Fruit fly (Drosophila melanogaster) whole organism, embryonic: Measurements from ENCODE around the gene CG6345.

Experiments
- Ada2b ChIP-seq: fragments of 200-800 bp; sonication (Bioruptor generic); IDR thresholded peaks from 2 replicates; pipeline ENCODE4 v1.3.6; 2022; ENCODE audit warnings: missing biosample characterization, missing genetic modification characterization
- Adf1 ChIP-seq: fragments of 200-800 bp; sonication (Bioruptor generic); IDR thresholded peaks from 2 replicates; pipeline ENCODE4 v1.3.6; 2022; ENCODE audit warnings: missing biosample characterization, missing genetic modification characterization
- Asciz ChIP-seq: fragments of 200-800 bp; sonication (Bioruptor generic); optimal IDR thresholded peaks from 2 replicates; lab custom pipeline; 2017; ENCODE audit warnings: missing biosample characterization, mild to moderate bottlenecking, missing genetic modification characterization, missing genetic modification reagents
- CG11247 ChIP-seq: fragments of 200-800 bp; sonication (Bioruptor generic); IDR thresholded peaks from 2 replicates; pipeline ENCODE4 v1.3.6; 2022; ENCODE audit warnings: missing biosample characterization, missing genetic modification characterization
- CG12769 ChIP-seq: fragments of 200-800 bp; sonication (Bioruptor generic); optimal IDR thresholded peaks from 2 replicates; lab custom pipeline; 2019; ENCODE audit warnings: missing biosample characterization, mild to moderate bottlenecking, missing genetic modification characterization, moderate library complexity
- CG14860 ChIP-seq: fragments of 200-800 bp; sonication (Bioruptor generic); IDR thresholded peaks from 3 replicates; pipeline ENCODE4 v1.3.6; 2022; ENCODE audit warnings: missing biosample characterization, missing genetic modification characterization; ENCODE audit not compliant: partially characterized antibody
- CG15514 ChIP-seq: fragments of 200-800 bp; sonication (Bioruptor generic); optimal IDR thresholded peaks from 3 replicates; lab custom pipeline; 2017; ENCODE audit warnings: missing biosample characterization, missing genetic modification characterization, mild to moderate bottlenecking, moderate library complexity, missing genetic modification reagents
- CG15696 ChIP-seq: fragments of 200-800 bp; sonication (Bioruptor generic); optimal IDR thresholded peaks from 2 replicates; lab custom pipeline; 2019; ENCODE audit warnings: missing biosample characterization, mild to moderate bottlenecking, missing genetic modification characterization, moderate library complexity
- CG16813 ChIP-seq: fragments of 200-800 bp; sonication (Bioruptor generic); IDR thresholded peaks from 3 replicates; pipeline ENCODE4 v1.3.6; 2022; ENCODE audit warnings: missing biosample characterization, missing genetic modification characterization; ENCODE audit not compliant: partially characterized antibody
- CG16863 ChIP-seq: fragments of 200-800 bp; sonication (Bioruptor generic); optimal IDR thresholded peaks from 3 replicates; lab custom pipeline; 2016; ENCODE audit warnings: missing biosample characterization, missing genetic modification characterization
- CG6254 ChIP-seq: fragments of 200-800 bp; sonication (Bioruptor generic); optimal IDR thresholded peaks from 3 replicates; lab custom pipeline; 2017; ENCODE audit warnings: mild to moderate bottlenecking, missing biosample characterization, missing genetic modification reagents, missing genetic modification characterization
- CG6683 ChIP-seq: fragments of 200-800 bp; sonication (Bioruptor generic); optimal IDR thresholded peaks from 2 replicates; lab custom pipeline; 2017; ENCODE audit warnings: missing biosample characterization, mild to moderate bottlenecking, missing genetic modification characterization, missing genetic modification reagents
- CG7271 ChIP-seq: fragments of 200-800 bp; sonication (Bioruptor generic); optimal IDR thresholded peaks from 2 replicates; lab custom pipeline; 2018; ENCODE audit warnings: missing biosample characterization, mild to moderate bottlenecking, missing genetic modification characterization, moderate library complexity
- CTCF ChIP-seq: fragments of 200-800 bp; sonication (Bioruptor generic); optimal IDR thresholded peaks from 2 replicates; lab custom pipeline; 2017; ENCODE audit warnings: missing biosample characterization, mild to moderate bottlenecking, missing genetic modification characterization, moderate library complexity
- CoRest ChIP-seq: fragments of 200-800 bp; sonication (Bioruptor generic); optimal IDR thresholded peaks from 3 replicates; lab custom pipeline; 2018; ENCODE audit warnings: missing biosample characterization, mild to moderate bottlenecking, missing genetic modification characterization, moderate library complexity
- Dp ChIP-seq: fragments of 200-800 bp; sonication (Bioruptor generic); optimal IDR thresholded peaks from 2 replicates; lab custom pipeline; 2018; ENCODE audit warnings: missing biosample characterization, mild to moderate bottlenecking, missing genetic modification characterization, moderate library complexity
- Ets65A ChIP-seq: fragments of 200-800 bp; sonication (Bioruptor generic); peaks from one replicate; lab custom pipeline; 2016; ENCODE audit warnings: missing biosample characterization, missing genetic modification characterization
- Fer2 ChIP-seq: fragments of 200-800 bp; sonication (Bioruptor generic); optimal IDR thresholded peaks from 2 replicates; lab custom pipeline; 2018; ENCODE audit warnings: missing biosample characterization, mild to moderate bottlenecking, missing genetic modification characterization, moderate library complexity
- Hand ChIP-seq: fragments of 200-800 bp; sonication (Bioruptor generic); optimal IDR thresholded peaks from 2 replicates; lab custom pipeline; 2017; ENCODE audit warnings: mild to moderate bottlenecking, missing biosample characterization, missing genetic modification reagents, missing genetic modification characterization
- Hr78 ChIP-seq, 2 experiments: fragments of 200-800 bp in 1 of 2; fragments of >200 bp in 1 of 2; sonication (Bioruptor generic) in 1 of 2; optimal IDR thresholded peaks; 2 replicates each; lab custom pipeline; 2017 to 2019; ENCODE audit warnings: missing biosample characterization in 2 of 2, missing genetic modification characterization in 2 of 2, mild to moderate bottlenecking in 1 of 2, moderate library complexity in 1 of 2
- Hsf ChIP-seq: fragments of 200-800 bp; sonication (Bioruptor generic); optimal IDR thresholded peaks from 3 replicates; lab custom pipeline; 2016; ENCODE audit warnings: missing biosample characterization, missing genetic modification characterization
- Lpt ChIP-seq: fragments of >200 bp; optimal IDR thresholded peaks from 2 replicates; lab custom pipeline; 2018; ENCODE audit warnings: missing biosample characterization, missing genetic modification characterization
- NC2α ChIP-seq: fragments of 200-800 bp; sonication (Bioruptor generic); optimal IDR thresholded peaks from 2 replicates; lab custom pipeline; 2016; ENCODE audit warnings: missing biosample characterization, missing genetic modification characterization
- NFAT ChIP-seq: fragments of 200-800 bp; sonication (Bioruptor generic); IDR thresholded peaks from 2 replicates; pipeline ENCODE4 v1.3.6; 2022; ENCODE audit warnings: missing biosample characterization, missing genetic modification characterization
- Nf-YB ChIP-seq: fragments of 200-800 bp; sonication (Bioruptor generic); optimal IDR thresholded peaks from 3 replicates; lab custom pipeline; 2019; ENCODE audit warnings: missing biosample characterization, mild to moderate bottlenecking, missing genetic modification characterization, moderate library complexity
- Oli ChIP-seq: fragments of 200-800 bp; sonication (Bioruptor generic); optimal IDR thresholded peaks from 2 replicates; lab custom pipeline; 2018; ENCODE audit warnings: missing biosample characterization, mild to moderate bottlenecking, missing genetic modification characterization, moderate library complexity
- Optix ChIP-seq: fragments of 200-800 bp; sonication (Bioruptor generic); IDR thresholded peaks from 3 replicates; pipeline ENCODE4 v1.3.6; 2022; ENCODE audit warnings: missing biosample characterization, missing genetic modification characterization
- Tbp ChIP-seq: fragments of >200 bp; optimal IDR thresholded peaks from 2 replicates; lab custom pipeline; 2018; ENCODE audit warnings: missing biosample characterization, missing genetic modification characterization
- al ChIP-seq: fragments of 200-800 bp; sonication (Bioruptor generic); IDR thresholded peaks from 2 replicates; pipeline ENCODE4 v1.3.6; 2022; ENCODE audit warnings: missing biosample characterization, missing genetic modification characterization
- bigmax ChIP-seq: fragments of 200-800 bp; sonication (Bioruptor generic); optimal IDR thresholded peaks from 2 replicates; lab custom pipeline; 2018; ENCODE audit warnings: missing biosample characterization, mild to moderate bottlenecking, missing genetic modification characterization
- cg ChIP-seq: fragments of 200-800 bp; sonication (Bioruptor generic); optimal IDR thresholded peaks from 3 replicates; lab custom pipeline; 2019; ENCODE audit warnings: missing biosample characterization, mild to moderate bottlenecking, missing genetic modification characterization, moderate library complexity
- cwo ChIP-seq: fragments of 200-800 bp; sonication (Bioruptor generic); optimal IDR thresholded peaks from 3 replicates; lab custom pipeline; 2017; ENCODE audit warnings: missing biosample characterization, missing genetic modification characterization, mild to moderate bottlenecking, moderate library complexity, missing genetic modification reagents
- danr ChIP-seq: fragments of 200-800 bp; sonication (Bioruptor generic); IDR thresholded peaks from 2 replicates; pipeline ENCODE4 v1.3.6; 2022; ENCODE audit warnings: missing biosample characterization, missing genetic modification characterization
- dm ChIP-seq: fragments of 200-800 bp; sonication (Bioruptor generic); optimal IDR thresholded peaks from 3 replicates; lab custom pipeline; 2016; ENCODE audit warnings: missing biosample characterization, missing genetic modification characterization
- dmrt99B ChIP-seq: fragments of 200-800 bp; sonication (Bioruptor generic); optimal IDR thresholded peaks from 2 replicates; lab custom pipeline; 2018; ENCODE audit warnings: missing biosample characterization, mild to moderate bottlenecking, missing genetic modification characterization, moderate library complexity
- ems ChIP-seq: fragments of 200-800 bp; sonication (Bioruptor generic); optimal IDR thresholded peaks from 3 replicates; lab custom pipeline; 2016; ENCODE audit warnings: missing biosample characterization, missing genetic modification characterization
- esg ChIP-seq: fragments of 200-800 bp; sonication (Bioruptor generic); conservative IDR thresholded peaks from 2 replicates; pipeline ENCODE4 v1.3.6; 2022; ENCODE audit warnings: missing biosample characterization, missing genetic modification characterization
- ewg ChIP-seq: fragments of 200-800 bp; sonication (Bioruptor generic); optimal IDR thresholded peaks from 3 replicates; lab custom pipeline; 2017; ENCODE audit warnings: mild to moderate bottlenecking, missing biosample characterization, missing genetic modification reagents, missing genetic modification characterization
- eyg ChIP-seq: fragments of 200-800 bp; sonication (Bioruptor generic); optimal IDR thresholded peaks from 3 replicates; lab custom pipeline; 2016; ENCODE audit warnings: missing biosample characterization, missing genetic modification characterization
- grau ChIP-seq: fragments of 200-800 bp; optimal IDR thresholded peaks from 3 replicates; lab custom pipeline; 2019; ENCODE audit warnings: missing biosample characterization, mild to moderate bottlenecking, missing genetic modification characterization, moderate library complexity
- gro ChIP-seq: fragments of 200-800 bp; sonication (Bioruptor generic); optimal IDR thresholded peaks from 2 replicates; lab custom pipeline; 2016; ENCODE audit warnings: missing biosample characterization, missing genetic modification characterization
- klu ChIP-seq: fragments of 200-800 bp; sonication (Bioruptor generic); IDR thresholded peaks from 2 replicates; pipeline ENCODE4 v1.3.6; 2022; ENCODE audit warnings: missing biosample characterization, missing genetic modification characterization
- luna ChIP-seq: fragments of 200-800 bp; sonication (Bioruptor generic); optimal IDR thresholded peaks from 2 replicates; lab custom pipeline; 2016; ENCODE audit warnings: missing biosample characterization, missing genetic modification characterization
- schlank ChIP-seq: fragments of 200-800 bp; sonication (Bioruptor generic); optimal IDR thresholded peaks from 2 replicates; lab custom pipeline; 2018; ENCODE audit warnings: missing biosample characterization, mild to moderate bottlenecking, missing genetic modification characterization
- sens-2 ChIP-seq: fragments of 200-800 bp; sonication (Bioruptor generic); IDR thresholded peaks from 2 replicates; pipeline ENCODE4 v1.3.6; 2022; ENCODE audit warnings: missing biosample characterization, missing genetic modification characterization
- slou ChIP-seq: fragments of 200-800 bp; sonication (Bioruptor generic); optimal IDR thresholded peaks from 3 replicates; lab custom pipeline; 2016; ENCODE audit warnings: missing biosample characterization, missing genetic modification characterization
- sna ChIP-seq: fragments of 200-800 bp; sonication (Bioruptor generic); IDR thresholded peaks from 2 replicates; pipeline ENCODE4 v1.3.6; 2022; ENCODE audit warnings: missing biosample characterization, missing genetic modification characterization; ENCODE audit not compliant: partially characterized antibody
- ssp ChIP-seq: fragments of 200-800 bp; sonication (Bioruptor generic); IDR thresholded peaks from 2 replicates; pipeline ENCODE4 v1.3.6; 2022; ENCODE audit warnings: missing biosample characterization, missing genetic modification characterization
- wdn ChIP-seq: fragments of 200-800 bp; sonication (Bioruptor generic); IDR thresholded peaks from 2 replicates; pipeline ENCODE4 v1.3.6; 2022; ENCODE audit warnings: missing biosample characterization, missing genetic modification characterization
- wor ChIP-seq: fragments of 200-800 bp; sonication (Bioruptor generic); IDR thresholded peaks from 2 replicates; pipeline ENCODE4 v1.3.6; 2022; ENCODE audit warnings: missing biosample characterization, missing genetic modification characterization

Gene CG6345

DNA sequence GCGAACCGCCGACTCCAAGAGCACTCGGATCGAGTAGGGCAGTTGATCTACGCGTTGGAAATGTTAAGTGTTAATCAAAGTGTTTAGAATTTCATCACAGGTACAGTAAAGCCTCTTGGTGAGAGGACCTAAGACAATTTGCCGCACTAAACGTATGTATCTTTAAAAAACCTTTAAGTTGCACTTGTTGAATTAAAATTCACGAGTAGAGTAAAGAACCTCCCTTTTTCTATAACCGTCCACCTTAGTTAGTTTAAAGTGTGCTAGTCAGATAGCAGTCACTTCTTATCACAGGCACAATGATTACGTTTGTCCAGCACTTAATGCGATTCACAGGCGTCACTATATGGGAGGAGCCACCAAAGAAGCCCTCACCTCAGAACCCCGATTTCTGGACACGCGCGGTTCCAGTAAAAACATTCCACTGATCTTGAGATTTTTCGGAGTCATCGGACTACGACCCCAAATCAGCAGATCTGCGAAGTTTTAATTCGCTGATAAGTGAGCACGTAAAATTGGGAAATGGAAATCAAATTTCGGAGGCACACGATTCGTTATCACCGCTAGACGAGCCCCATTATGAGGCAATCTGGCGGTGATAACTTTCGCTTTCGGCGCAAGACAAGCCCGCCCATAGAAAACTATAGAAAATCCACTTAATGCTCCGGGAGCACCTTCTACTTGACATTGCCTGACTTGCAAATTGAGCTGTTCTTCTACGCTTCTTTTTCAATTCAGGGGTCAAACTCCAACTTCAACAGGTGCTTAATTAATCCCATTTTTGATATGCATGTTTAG, 3.9 kb downstream of the CG6345 start (continued):
- TF ChIP-seq wdn (no peak), dm (no peak), eyg (GFP tag; lab: Kevin White, UChicago) (no peak), CG6683 (GFP tag; lab: Kevin White, UChicago) (peak; percentile 26), NFAT (GFP tag; lab: Robert Waterston, UW) (peak; percentile 53), Optix (no peak), cwo (GFP tag; lab: Kevin White, UChicago) (peak; percentile 91), ssp (peak; percentile 17; the same call in 1 of the 2 replicates), Fer2 (tag; lab: Kevin White, UChicago) (peak; percentile 36), schlank (tag; lab: Kevin White, UChicago) (peak; percentile 44), Lpt (GFP tag; lab: Kevin White, UChicago) (no peak), Nf-YB (GFP tag; lab: Kevin White, UChicago) (no peak), luna (no peak), cg (GFP tag; lab: Kevin White, UChicago) (no peak), klu (no peak), Dp (GFP tag; lab: Kevin White, UChicago) (no peak), CoRest (tag; lab: Kevin White, UChicago) (no peak), slou (GFP tag; lab: Kevin White, UChicago) (no peak), dmrt99B (no peak), CG6254 (no peak), Asciz (GFP tag; lab: Kevin White, UChicago) (peak; percentile 10), Hsf (GFP tag; lab: Kevin White, UChicago) (no peak), sna (GFP tag; lab: Robert Waterston, UW) (no peak), danr (GFP tag; lab: Robert Waterston, UW) (no peak; the same call in 1 of the 2 replicates), Ets65A (GFP tag; lab: Kevin White, UChicago) (peak; percentile 84), esg (GFP tag; lab: Robert Waterston, UW) (no peak), CG14860 (GFP tag; lab: Robert Waterston, UW) (no peak), grau (tag; lab: Kevin White, UChicago) (peak; percentile 83), Ada2b (GFP tag; lab: Robert Waterston, UW) (no peak), ewg (GFP tag; lab: Kevin White, UChicago) (no peak), CG7271 (tag; lab: Kevin White, UChicago) (no peak), CG11247 (GFP tag; lab: Robert Waterston, UW) (peak; percentile 71), NC2α (GFP tag; lab: Kevin White, UChicago) (no peak), CG15514 (peak; percentile 27), sens-2 (no peak), Tbp (GFP tag; lab: Kevin White, UChicago) (no peak), CG16863 (GFP tag; lab: Kevin White, UChicago) (no peak), ems (GFP tag; lab: Kevin White, UChicago) (peak; percentile 51), gro (GFP tag; lab: Kevin White, UChicago) (peak; percentile 73), al (peak; percentile 64), wor (GFP tag; lab: Robert Waterston, UW) (no peak), bigmax (no peak), CG16813 (GFP tag; lab: Robert Waterston, UW) (no peak), Adf1 (GFP tag; lab: Robert Waterston, UW) (no peak), CG12769 (tag; lab: Kevin White, UChicago) (no peak), Hr78 (GFP tag; optimal IDR thresholded peaks at IDR 0.05; lab: Kevin White, UChicago) (no peak), Oli (tag; lab: Kevin White, UChicago) (no peak), CG15696 (tag; lab: Kevin White, UChicago) (no peak), Hand (GFP tag; lab: Kevin White, UChicago) (peak; percentile 2), CTCF (no peak)
